Fruit fly (Drosophila melanogaster) whole organism, embryonic: ENCODE results near the gene HDAC3.
A peak's percentile ranks its signal among the peaks of the same experiment; 100 is the strongest.

Experiments used
- Atf6 ChIP-seq: fragments of 200-800 bp; sonication (Bioruptor generic); IDR thresholded peaks from 2 replicates; pipeline ENCODE4 v1.3.6; 2022; ENCODE audit warnings: missing biosample characterization, missing genetic modification characterization
- Awh ChIP-seq: fragments of 200-800 bp; sonication (Bioruptor generic); IDR thresholded peaks from 2 replicates; pipeline ENCODE4, ENCODE4 v1.3.6; 2022; ENCODE audit warnings: missing biosample characterization, missing genetic modification characterization
- CG10267 ChIP-seq: fragments of 200-800 bp; sonication (Bioruptor generic); optimal IDR thresholded peaks from 2 replicates; lab custom pipeline; 2018; ENCODE audit warnings: missing biosample characterization, mild to moderate bottlenecking, missing genetic modification characterization, moderate library complexity
- CG10654 ChIP-seq: fragments of 200-800 bp; sonication (Bioruptor generic); optimal IDR thresholded peaks from 2 replicates; lab custom pipeline; 2016; ENCODE audit warnings: missing biosample characterization, missing genetic modification characterization
- CG1529 ChIP-seq: fragments of 200-800 bp; sonication (Bioruptor generic); optimal IDR thresholded peaks from 3 replicates; lab custom pipeline; 2018; ENCODE audit warnings: missing biosample characterization, missing genetic modification characterization
- CG18764 ChIP-seq: fragments of 200-800 bp; sonication (Bioruptor generic); optimal IDR thresholded peaks from 3 replicates; lab custom pipeline; 2016; ENCODE audit warnings: missing biosample characterization, missing genetic modification characterization
- CG2202 ChIP-seq: fragments of 200-800 bp; sonication (Bioruptor generic); optimal IDR thresholded peaks from 2 replicates; lab custom pipeline; 2018; ENCODE audit warnings: missing biosample characterization, mild to moderate bottlenecking, missing genetic modification characterization
- CG2712 ChIP-seq: fragments of 200-800 bp; optimal IDR thresholded peaks from 3 replicates; lab custom pipeline; 2019; ENCODE audit warnings: missing biosample characterization, mild to moderate bottlenecking, missing genetic modification characterization, moderate library complexity
- CG33213 ChIP-seq: fragments of 200-800 bp; sonication (Bioruptor generic); optimal IDR thresholded peaks from 3 replicates; lab custom pipeline; 2016; ENCODE audit warnings: missing biosample characterization, missing genetic modification characterization
- CG3726 ChIP-seq: fragments of 200-800 bp; sonication (Bioruptor generic); IDR thresholded peaks from 3 replicates; pipeline ENCODE4, ENCODE4 v1.3.6; 2022; ENCODE audit warnings: missing biosample characterization, missing genetic modification characterization
- CG3847 ChIP-seq: fragments of 200-800 bp; sonication (Bioruptor generic); IDR thresholded peaks from 2 replicates; pipeline ENCODE4 v1.3.6; 2022; ENCODE audit warnings: missing biosample characterization, missing genetic modification characterization
- CG4360 ChIP-seq: fragments of 200-800 bp; sonication (Bioruptor generic); IDR thresholded peaks from 2 replicates; pipeline ENCODE4 v1.3.6; 2022; ENCODE audit warnings: missing biosample characterization, missing genetic modification characterization
- CG6654 ChIP-seq: fragments of 200-800 bp; sonication (Bioruptor generic); optimal IDR thresholded peaks from 2 replicates; lab custom pipeline; 2017; ENCODE audit warnings: missing biosample characterization, mild to moderate bottlenecking, missing genetic modification characterization
- CG6791 ChIP-seq: fragments of 200-800 bp; sonication (Bioruptor generic); IDR thresholded peaks from 3 replicates; pipeline ENCODE4 v1.3.6; 2022; ENCODE audit warnings: missing biosample characterization, missing genetic modification characterization; ENCODE audit not compliant: partially characterized antibody
- CG7963 ChIP-seq: fragments of 200-800 bp; sonication (Bioruptor generic); IDR thresholded peaks from 3 replicates; pipeline ENCODE4 v1.3.6; 2022; ENCODE audit warnings: missing biosample characterization, missing genetic modification characterization; ENCODE audit not compliant: partially characterized antibody
- CG9215 ChIP-seq: fragments of 200-800 bp; sonication (Bioruptor generic); IDR thresholded peaks from 2 replicates; pipeline ENCODE4 v1.3.6; 2022; ENCODE audit warnings: missing biosample characterization, missing genetic modification characterization
- Ets97D ChIP-seq: fragments of 200-800 bp; sonication (Bioruptor generic); optimal IDR thresholded peaks from 3 replicates; lab custom pipeline; 2016; ENCODE audit warnings: missing biosample characterization, missing genetic modification characterization
- HLH54F ChIP-seq: fragments of 200-800 bp; sonication (Bioruptor generic); optimal IDR thresholded peaks from 3 replicates; lab custom pipeline; 2016; ENCODE audit warnings: missing biosample characterization, missing genetic modification characterization
- Hmr ChIP-seq: fragments of 200-800 bp; sonication (Bioruptor generic); optimal IDR thresholded peaks from 3 replicates; lab custom pipeline; 2017; ENCODE audit warnings: mild to moderate bottlenecking, missing biosample characterization, missing genetic modification reagents, missing genetic modification characterization
- Myb ChIP-seq: fragments of 200-800 bp; sonication (Bioruptor generic); optimal IDR thresholded peaks from 2 replicates; lab custom pipeline; 2016; ENCODE audit warnings: missing biosample characterization, missing genetic modification characterization
- NFAT ChIP-seq: fragments of 200-800 bp; sonication (Bioruptor generic); IDR thresholded peaks from 2 replicates; pipeline ENCODE4 v1.3.6; 2022; ENCODE audit warnings: missing biosample characterization, missing genetic modification characterization
- Nf-YA ChIP-seq: fragments of 200-800 bp; sonication (Bioruptor generic); IDR thresholded peaks from 2 replicates; pipeline ENCODE4 v1.3.6; 2022; ENCODE audit warnings: missing biosample characterization, missing genetic modification characterization
- Sox100B ChIP-seq: fragments of 200-800 bp; sonication (Bioruptor generic); optimal IDR thresholded peaks from 3 replicates; lab custom pipeline; 2018; ENCODE audit warnings: missing biosample characterization, mild to moderate bottlenecking, missing genetic modification characterization
- Spps ChIP-seq: fragments of 200-800 bp; sonication (Bioruptor generic); optimal IDR thresholded peaks from 2 replicates; lab custom pipeline; 2018; ENCODE audit warnings: missing biosample characterization, mild to moderate bottlenecking, missing genetic modification characterization
- Sry-δ ChIP-seq: fragments of 200-800 bp; sonication (Bioruptor generic); optimal IDR thresholded peaks from 2 replicates; lab custom pipeline; 2016; ENCODE audit warnings: missing biosample characterization, missing genetic modification characterization
- Vsx1 ChIP-seq: fragments of 200-800 bp; sonication (Bioruptor generic); optimal IDR thresholded peaks from 2 replicates; lab custom pipeline; 2017; ENCODE audit warnings: missing biosample characterization, mild to moderate bottlenecking, missing genetic modification characterization, missing genetic modification reagents
- abd-A ChIP-seq: fragments of 200-800 bp; sonication (Bioruptor generic); optimal IDR thresholded peaks from 3 replicates; lab custom pipeline; 2019; ENCODE audit warnings: missing biosample characterization, mild to moderate bottlenecking, missing genetic modification characterization, moderate library complexity
- bsh ChIP-seq, 2 experiments: fragments of 200-800 bp; sonication (Bioruptor generic); optimal IDR thresholded peaks; 2 replicates each; lab custom pipeline; 2017 to 2018; ENCODE audit warnings: mild to moderate bottlenecking in 2 of 2, missing biosample characterization in 2 of 2, missing genetic modification characterization in 2 of 2, moderate library complexity in 1 of 2
- fd3F ChIP-seq: fragments of 200-800 bp; sonication (Bioruptor generic); optimal IDR thresholded peaks from 2 replicates; lab custom pipeline; 2018; ENCODE audit warnings: missing biosample characterization, mild to moderate bottlenecking, missing genetic modification characterization, moderate library complexity
- fd96Cb ChIP-seq: fragments of 200-800 bp; sonication (Bioruptor generic); optimal IDR thresholded peaks from 2 replicates; lab custom pipeline; 2018; ENCODE audit warnings: missing biosample characterization, mild to moderate bottlenecking, missing genetic modification characterization, moderate library complexity
- ftz-f1 ChIP-seq: fragments of 200-800 bp; sonication (Bioruptor generic); optimal IDR thresholded peaks from 2 replicates; lab custom pipeline; 2016; ENCODE audit warnings: missing biosample characterization, missing genetic modification characterization
- gro ChIP-seq: fragments of 200-800 bp; sonication (Bioruptor generic); optimal IDR thresholded peaks from 2 replicates; lab custom pipeline; 2016; ENCODE audit warnings: missing biosample characterization, missing genetic modification characterization
- hb ChIP-seq: fragments of 200-800 bp; sonication (Bioruptor generic); IDR thresholded peaks from 3 replicates; pipeline ENCODE4 v1.3.6; 2022; ENCODE audit warnings: missing biosample characterization, missing genetic modification characterization; ENCODE audit not compliant: partially characterized antibody
- jumu ChIP-seq: fragments of 200-800 bp; sonication (Bioruptor generic); optimal IDR thresholded peaks from 3 replicates; lab custom pipeline; 2016; ENCODE audit warnings: missing biosample characterization, missing genetic modification characterization
- lola ChIP-seq, 3 experiments: fragments of >200 bp in 2 of 3; fragments of 200-800 bp in 1 of 3; sonication (Bioruptor generic) in 1 of 3; optimal IDR thresholded peaks; 2 replicates each; lab custom pipeline; 2017 to 2019; ENCODE audit warnings: missing biosample characterization in 3 of 3, missing genetic modification characterization in 3 of 3, mild to moderate bottlenecking in 1 of 3, moderate library complexity in 1 of 3
- luna ChIP-seq: fragments of 200-800 bp; sonication (Bioruptor generic); optimal IDR thresholded peaks from 2 replicates; lab custom pipeline; 2016; ENCODE audit warnings: missing biosample characterization, missing genetic modification characterization
- mam ChIP-seq: fragments of 200-800 bp; sonication (Bioruptor generic); optimal IDR thresholded peaks from 3 replicates; lab custom pipeline; 2016; ENCODE audit warnings: missing biosample characterization, missing genetic modification characterization
- nom ChIP-seq: fragments of 200-800 bp; sonication (Bioruptor generic); optimal IDR thresholded peaks from 2 replicates; lab custom pipeline; 2017; ENCODE audit warnings: missing biosample characterization, missing genetic modification characterization, mild to moderate bottlenecking, moderate library complexity, missing genetic modification reagents
- oc ChIP-seq: fragments of 200-800 bp; sonication (Bioruptor generic); optimal IDR thresholded peaks from 2 replicates; lab custom pipeline; 2018; ENCODE audit warnings: missing biosample characterization, mild to moderate bottlenecking, missing genetic modification characterization, moderate library complexity
- pan ChIP-seq, 4 experiments: fragments of >200 bp in 3 of 4; fragments of 200-800 bp in 1 of 4; sonication (Bioruptor generic) in 1 of 4; optimal IDR thresholded peaks in 3 of 4; IDR thresholded peaks in 1 of 4; 2 replicates each; pipeline versions ENCODE4 v1.3.6 to Lab custom; 2017 to 2022; ENCODE audit warnings: missing biosample characterization in 2 of 4, missing genetic modification characterization in 2 of 4, mixed read lengths in 1 of 4
- prd ChIP-seq, 3 experiments: fragments of >200 bp in 2 of 3; fragments of 200-800 bp in 1 of 3; sonication (Bioruptor generic) in 1 of 3; optimal IDR thresholded peaks in 2 of 3; IDR thresholded peaks in 1 of 3; 2 replicates in 2 of 3; 3 replicates in 1 of 3; pipeline versions ENCODE4 v1.3.6 to Lab custom; 2017 to 2022; ENCODE audit warnings: missing biosample characterization in 1 of 3, missing genetic modification characterization in 1 of 3
- pum ChIP-seq: fragments of 200-800 bp; sonication (Bioruptor generic); optimal IDR thresholded peaks from 2 replicates; lab custom pipeline; 2016; ENCODE audit warnings: missing biosample characterization, missing genetic modification characterization
- rib ChIP-seq: fragments of 200-800 bp; sonication (Bioruptor generic); IDR thresholded peaks from 2 replicates; pipeline ENCODE4 v1.3.6; 2022; ENCODE audit warnings: missing biosample characterization, missing genetic modification characterization
- shn ChIP-seq: fragments of 200-800 bp; sonication (Bioruptor generic); optimal IDR thresholded peaks from 3 replicates; lab custom pipeline; 2016; ENCODE audit warnings: missing biosample characterization, missing genetic modification characterization
- sima ChIP-seq: fragments of 200-800 bp; sonication (Bioruptor generic); optimal IDR thresholded peaks from 2 replicates; lab custom pipeline; 2016; ENCODE audit warnings: missing biosample characterization, missing genetic modification characterization
- tio ChIP-seq: fragments of 200-800 bp; sonication (Bioruptor generic); optimal IDR thresholded peaks from 2 replicates; lab custom pipeline; 2017; ENCODE audit warnings: missing biosample characterization, missing genetic modification characterization, inconsistent platforms
- tx ChIP-seq: fragments of 200-800 bp; sonication (Bioruptor generic); optimal IDR thresholded peaks from 2 replicates; lab custom pipeline; 2016; ENCODE audit warnings: missing biosample characterization, missing genetic modification characterization
- usp ChIP-seq: fragments of >200 bp; optimal IDR thresholded peaks from 2 replicates; lab custom pipeline; 2017; ENCODE audit warnings: missing biosample characterization, missing genetic modification characterization
- vnd ChIP-seq: fragments of 200-800 bp; sonication (Bioruptor generic); IDR thresholded peaks from 3 replicates; pipeline ENCODE4 v1.3.6; 2022; ENCODE audit warnings: missing biosample characterization, missing genetic modification characterization; ENCODE audit not compliant: partially characterized antibody

Gene HDAC3

DNA sequence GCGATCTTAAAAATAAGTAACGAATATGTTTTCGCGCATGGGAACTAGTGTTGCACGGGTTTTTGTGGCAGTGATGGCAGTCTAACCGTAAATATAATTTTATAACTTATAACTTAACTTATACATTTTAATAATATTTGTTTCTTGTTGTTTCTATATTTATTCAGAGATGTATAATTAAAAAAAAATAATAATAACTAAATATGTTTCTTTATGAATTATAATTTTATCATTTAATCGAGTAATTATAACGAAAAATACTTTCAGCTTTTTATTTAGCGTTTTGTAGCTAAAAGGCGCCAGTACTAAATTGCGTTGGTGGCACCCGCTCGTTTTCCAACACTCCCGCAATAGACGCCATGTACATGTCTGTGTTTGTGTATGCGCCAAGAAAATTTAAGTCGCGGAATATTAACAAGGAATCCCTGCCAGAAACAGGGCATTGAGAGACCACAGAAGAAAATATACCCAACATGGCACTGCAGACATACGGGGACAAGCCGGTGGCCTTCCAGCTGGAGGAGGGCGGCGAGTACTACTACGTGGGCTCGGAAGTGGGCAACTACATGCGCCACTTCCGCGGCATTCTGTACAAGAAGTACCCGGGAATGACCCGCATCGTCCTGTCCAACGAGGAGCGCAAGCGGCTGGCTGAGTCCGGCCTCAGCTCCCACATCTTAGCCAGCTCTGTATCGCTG is 3.7 kb downstream of the HDAC3 start, which contains the start of the genes mRpL44 and Snr1 (continued):
- no peak for TF ChIP-seq Vsx1 (GFP tag; lab: Kevin White, UChicago)
- no peak for TF ChIP-seq CG1529 (GFP tag; lab: Kevin White, UChicago)
- no peak for TF ChIP-seq nom (GFP tag; lab: Kevin White, UChicago)
- TF ChIP-seq CG18764 (GFP tag; lab: Kevin White, UChicago), result no peak
- no peak for TF ChIP-seq tio (GFP tag; lab: Kevin White, UChicago)
- no peak for TF ChIP-seq usp (GFP tag; lab: Kevin White, UChicago)
- no peak for TF ChIP-seq CG33213
- no peak for TF ChIP-seq Myb (GFP tag; lab: Kevin White, UChicago)
- TF ChIP-seq Nf-YA (GFP tag; lab: Robert Waterston, UW), result no peak
- no peak for TF ChIP-seq hb (GFP tag; lab: Robert Waterston, UW)
- TF ChIP-seq CG9215 (GFP tag; lab: Robert Waterston, UW), result no peak
- no peak for TF ChIP-seq Sry-δ
- TF ChIP-seq fd96Cb (tag; lab: Kevin White, UChicago), result no peak
- no peak for TF ChIP-seq pan (optimal IDR thresholded peaks at IDR 0.05; lab: Kevin White, UChicago)
- no peak for TF ChIP-seq pan (GFP tag; optimal IDR thresholded peaks at IDR 0.05 in 1 of 2, IDR thresholded peaks at IDR 0.05 in 1 of 2)
- no peak for TF ChIP-seq NFAT (GFP tag; lab: Robert Waterston, UW)
- no peak for TF ChIP-seq CG6654 (GFP tag; lab: Kevin White, UChicago)
- no peak for TF ChIP-seq mam
- peak; percentile 99 for TF ChIP-seq CG10267
- TF ChIP-seq CG3847 (GFP tag; lab: Robert Waterston, UW), result peak; percentile 70
- TF ChIP-seq Awh (GFP tag; lab: Robert Waterston, UW), result no peak
- no peak for TF ChIP-seq gro (GFP tag; lab: Kevin White, UChicago)
- no peak for TF ChIP-seq Sox100B (GFP tag; lab: Kevin White, UChicago)
- TF ChIP-seq prd (optimal IDR thresholded peaks at IDR 0.05; lab: Kevin White, UChicago), result no peak
- TF ChIP-seq prd (GFP tag; IDR thresholded peaks at IDR 0.05; lab: Robert Waterston, UW), result no peak
- no peak for TF ChIP-seq shn (GFP tag; lab: Kevin White, UChicago)
- TF ChIP-seq HLH54F (GFP tag; lab: Kevin White, UChicago), result no peak
- TF ChIP-seq tx, result no peak
- TF ChIP-seq Ets97D (GFP tag; lab: Kevin White, UChicago), result no peak
- no peak for TF ChIP-seq CG3726 (GFP tag; lab: Robert Waterston, UW)
- TF ChIP-seq vnd, result no peak
- no peak for TF ChIP-seq luna
- TF ChIP-seq fd3F (GFP tag; lab: Kevin White, UChicago), result peak; percentile 27
- peak; percentile 73 for TF ChIP-seq CG2712 (tag; lab: Kevin White, UChicago)
- TF ChIP-seq rib (GFP tag; lab: Robert Waterston, UW), result no peak
- no peak for TF ChIP-seq sima
- no peak for TF ChIP-seq CG10654
- peak; percentile 5 to 16 for TF ChIP-seq bsh (GFP tag; optimal IDR thresholded peaks at IDR 0.05; lab: Kevin White, UChicago)
- TF ChIP-seq ftz-f1, result no peak
- TF ChIP-seq pum, result no peak
- TF ChIP-seq Spps (tag; lab: Kevin White, UChicago), result no peak
- TF ChIP-seq abd-A (tag; lab: Kevin White, UChicago), result no peak
- no peak for TF ChIP-seq CG7963
- TF ChIP-seq jumu (GFP tag; lab: Kevin White, UChicago), result peak; percentile 6
- no peak for TF ChIP-seq CG6791 (GFP tag; lab: Robert Waterston, UW)
- no peak for TF ChIP-seq oc (tag; lab: Kevin White, UChicago)
- peak in 1 of 3 experiments; percentile 51 for TF ChIP-seq lola (GFP tag; optimal IDR thresholded peaks at IDR 0.05; lab: Kevin White, UChicago)
- no peak for TF ChIP-seq CG4360 (GFP tag; lab: Robert Waterston, UW)
- TF ChIP-seq Hmr (GFP tag; lab: Kevin White, UChicago), result no peak
- TF ChIP-seq CG2202 (tag; lab: Kevin White, UChicago), result no peak
- TF ChIP-seq Atf6 (GFP tag; lab: Robert Waterston, UW), result no peak
